Fruit fly (Drosophila melanogaster) whole organism, wandering third instar larva: ENCODE measurements around the gene BORCS5.

Source experiments
- CG32264 ChIP-seq: fragments of 200-800 bp; sonication (Bioruptor generic); optimal IDR thresholded peaks from 2 replicates; lab custom pipeline; 2016; ENCODE audit warnings: missing biosample characterization, missing genetic modification characterization
- CG9705 ChIP-seq: fragments of 200-800 bp; sonication (Bioruptor generic); optimal IDR thresholded peaks from 2 replicates; lab custom pipeline; 2018; ENCODE audit warnings: missing biosample characterization, mild to moderate bottlenecking, missing genetic modification characterization
- Jra ChIP-seq: sonication (Bioruptor generic); optimal IDR thresholded peaks from 2 replicates; lab custom pipeline; 2016; ENCODE audit warnings: missing biosample characterization, missing genetic modification characterization
- OdsH ChIP-seq: fragments of 200-800 bp; sonication (Bioruptor generic); optimal IDR thresholded peaks from 2 replicates; lab custom pipeline; 2016; ENCODE audit warnings: missing biosample characterization, mild to moderate bottlenecking, missing genetic modification characterization
- br ChIP-seq: fragments of 200-800 bp; sonication (Bioruptor generic); optimal IDR thresholded peaks from 2 replicates; lab custom pipeline; 2016; ENCODE audit warnings: missing biosample characterization, missing genetic modification characterization
- lola ChIP-seq: fragments of >200 bp; optimal IDR thresholded peaks from 2 replicates; lab custom pipeline; 2017; ENCODE audit warnings: missing biosample characterization, missing genetic modification characterization
- pan ChIP-seq: fragments of >200 bp; optimal IDR thresholded peaks from 2 replicates; lab custom pipeline; 2017
- sage ChIP-seq: fragments of 200-800 bp; sonication (Bioruptor generic); optimal IDR thresholded peaks from 2 replicates; lab custom pipeline; 2016; ENCODE audit warnings: missing biosample characterization, mild to moderate bottlenecking, missing genetic modification characterization
- woc ChIP-seq: sonication (Bioruptor generic); optimal IDR thresholded peaks from 2 replicates; lab custom pipeline; 2016; ENCODE audit warnings: missing biosample characterization, mild to moderate bottlenecking, missing genetic modification characterization

DNA sequence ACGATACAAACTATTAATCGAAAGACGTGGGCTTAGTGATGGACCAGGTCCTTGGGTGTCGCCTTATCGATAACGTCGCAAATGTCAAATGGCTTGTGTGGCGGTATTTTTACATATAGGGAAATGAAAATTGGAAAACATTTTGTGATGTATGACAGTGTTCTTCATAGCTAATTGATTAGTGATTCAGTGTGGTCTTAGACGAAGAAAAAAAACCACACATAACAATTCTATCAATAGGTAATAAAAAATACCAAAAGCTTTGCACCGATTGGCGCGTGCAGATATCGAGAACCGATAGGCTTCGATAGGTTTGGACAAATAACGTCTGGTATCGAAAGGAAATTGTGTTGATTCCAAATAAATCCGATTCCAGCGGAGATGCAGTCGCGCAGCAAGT lies 3.7 kb downstream of the BORCS5 start, which contains the start of the genes Nrd1 and CG1847:
- no peak for TF ChIP-seq OdsH
- TF ChIP-seq br (GFP tag; lab: Kevin White, UChicago), result no peak
- TF ChIP-seq pan, result no peak
- TF ChIP-seq sage (GFP tag; lab: Kevin White, UChicago), result no peak
- TF ChIP-seq Jra (GFP tag; lab: Kevin White, UChicago), result no peak
- no peak for TF ChIP-seq CG9705
- TF ChIP-seq woc, result no peak
- no peak for TF ChIP-seq lola
- no peak for TF ChIP-seq CG32264
